Fruit fly (Drosophila melanogaster) S2 (cell line): ENCODE measurements around the gene ATPsynD.

ENCODE experiments used
- CG8478 ChIP-seq: fragments of >200 bp; optimal IDR thresholded peaks from 2 replicates; lab custom pipeline; 2018
- CTCF ChIP-seq, 2 experiments: fragments of >200 bp; optimal IDR thresholded peaks; 2 replicates each; lab custom pipeline; 2018

DNA sequence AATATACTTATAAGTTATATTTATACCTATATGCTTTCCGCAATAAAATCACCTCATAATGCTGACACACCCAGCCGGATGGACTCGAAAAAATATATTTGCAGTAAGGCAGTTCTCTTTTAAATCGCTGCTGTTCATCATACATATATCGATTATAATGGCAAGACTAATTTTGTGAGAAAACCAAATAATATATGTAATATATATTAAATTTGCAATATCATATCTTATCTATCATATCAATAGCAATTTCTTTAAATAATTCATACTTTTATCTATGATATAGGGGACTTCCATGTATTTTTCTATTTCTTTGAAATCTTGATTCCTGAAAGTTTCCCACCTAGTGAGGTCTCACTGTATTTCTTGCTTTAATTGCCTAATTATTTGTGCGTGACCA is 32.3 kb upstream of the ATPsynD start:
- no peak for TF ChIP-seq CTCF (optimal IDR thresholded peaks at IDR 0.05; lab: Kevin White, UChicago)
- no peak for TF ChIP-seq CG8478 (lab: Kevin White, UChicago)
